Worm (Caenorhabditis elegans): ENCODE results near the gene sto-4.
A peak's percentile ranks its signal among the peaks of the same experiment; 100 is the strongest.

sto-4 gene

ce11 chrX:11661625-11662024, 17.7 kb downstream of the sto-4 start, which contains the start of gene sfxn-1.5 (continued):
- TF ChIP-seq nhr-77 (tag; optimal IDR thresholded peaks at IDR 0.05) = peak; percentile 90
- TF ChIP-seq cey-2 (tag; optimal IDR thresholded peaks at IDR 0.05; ENCODE audit: borderline replicate concordance, insufficient read depth) = no peak
- TF ChIP-seq fos-1 (tag; optimal IDR thresholded peaks at IDR 0.05) = no peak
- TF ChIP-seq php-3 (GFP tag; IDR thresholded peaks at IDR 0.05) = peak; percentile 60
- TF ChIP-seq unc-130 (GFP tag; optimal IDR thresholded peaks at IDR 0.05) = no peak
- peak; percentile 63 for TF ChIP-seq mep-1 (tag; optimal IDR thresholded peaks at IDR 0.05)
- peak; percentile 13 for TF ChIP-seq nhr-102 (tag; optimal IDR thresholded peaks at IDR 0.05)
- no peak for TF ChIP-seq ceh-82 (tag; optimal IDR thresholded peaks at IDR 0.05)
- TF ChIP-seq nhr-42 (GFP tag; IDR thresholded peaks at IDR 0.05) = no peak
- no peak for TF ChIP-seq lin-13 (GFP tag; optimal IDR thresholded peaks at IDR 0.05)
- no peak for TF ChIP-seq gei-8 (GFP tag; optimal IDR thresholded peaks at IDR 0.05)
- peak; percentile 95 for TF ChIP-seq dmd-6 (GFP tag; IDR thresholded peaks at IDR 0.05)
- TF ChIP-seq nhr-10 (tag; optimal IDR thresholded peaks at IDR 0.05) = peak; percentile 58
- TF ChIP-seq rbr-2 (tag; optimal IDR thresholded peaks at IDR 0.05) = no peak
- TF ChIP-seq mdl-1 (tag; optimal IDR thresholded peaks at IDR 0.05) = peak in 1 of 2 experiments; percentile 83
- peak; percentile 32 for TF ChIP-seq aha-1 (tag)
- no peak for TF ChIP-seq daf-8 (GFP tag; IDR thresholded peaks at IDR 0.05)
- TF ChIP-seq ztf-7 (tag; optimal IDR thresholded peaks at IDR 0.05) = peak; percentile 71
- peak; percentile 29; the same call in 1 of the 2 replicates for TF ChIP-seq pha-4 (GFP tag; IDR thresholded peaks at IDR 0.05)
- TF ChIP-seq pha-4 (tag; optimal IDR thresholded peaks at IDR 0.05) = no peak

- no peak for TF ChIP-seq nhr-48 (tag; optimal IDR thresholded peaks at IDR 0.05)
- TF ChIP-seq dmd-6 (GFP tag; IDR thresholded peaks at IDR 0.05) = peak; percentile 30
- TF ChIP-seq mxl-3 (GFP tag; optimal IDR thresholded peaks at IDR 0.05) = peak; percentile 11
- no peak for TF ChIP-seq nhr-77 (tag; optimal IDR thresholded peaks at IDR 0.05)
- peak; percentile 38; the same call in 1 of the 2 replicates for TF ChIP-seq ceh-20 (GFP tag; IDR thresholded peaks at IDR 0.05)
- no peak for TF ChIP-seq pha-4 (GFP tag; IDR thresholded peaks at IDR 0.05)
- no peak for TF ChIP-seq pha-4 (tag; optimal IDR thresholded peaks at IDR 0.05)
- no peak for TF ChIP-seq ceh-62 (tag; optimal IDR thresholded peaks at IDR 0.05)
- TF ChIP-seq unc-62 (GFP tag; optimal IDR thresholded peaks at IDR 0.05 in 1 of 2) = peak in 1 of 2 experiments; percentile 4
- TF ChIP-seq unc-62 (tag; optimal IDR thresholded peaks at IDR 0.05) = no peak
- peak; percentile 37 for TF ChIP-seq aha-1 (tag)
- 0 out of 2 replicates have a peak, but pooled peaks have one; percentile 36 for TF ChIP-seq zfp-3 (GFP tag; conservative IDR thresholded peaks at IDR 0.05)
- 0 out of 2 replicates have a peak, but pooled peaks have one; percentile 9 for TF ChIP-seq tra-1 (GFP tag; IDR thresholded peaks at IDR 0.05)
- peak; percentile 86 for TF ChIP-seq hlh-30 (tag; optimal IDR thresholded peaks at IDR 0.05; ENCODE audit: insufficient read depth)
- TF ChIP-seq lsy-2 (tag; optimal IDR thresholded peaks at IDR 0.05) = no peak
These were observed 18.1 kb downstream of the sto-4 start for ce11 chrX:11662069-11662468.

ce11 chrX:11662557-11662956, 18.6 kb downstream of the sto-4 start:
- TF ChIP-seq spr-3 (GFP tag; optimal IDR thresholded peaks at IDR 0.05) (no peak), lin-38 (GFP tag; IDR thresholded peaks at IDR 0.05) (no peak), egl-27 (tag; optimal IDR thresholded peaks at IDR 0.05) (no peak), tag-97 (GFP tag; IDR thresholded peaks at IDR 0.05) (no peak), nhr-237 (tag; optimal IDR thresholded peaks at IDR 0.05) (no peak), duxl-1 (tag; optimal IDR thresholded peaks at IDR 0.05; ENCODE audit: poor library complexity) (no peak), Y105C5A.15 (GFP tag; IDR thresholded peaks at IDR 0.05) (no peak), dmd-6 (GFP tag; IDR thresholded peaks at IDR 0.05) (no peak), zip-11 (GFP tag; IDR thresholded peaks at IDR 0.05) (no peak), daf-19 (GFP tag; conservative IDR thresholded peaks at IDR 0.05) (no peak), nhr-48 (tag; optimal IDR thresholded peaks at IDR 0.05) (no peak), nhr-102 (tag; optimal IDR thresholded peaks at IDR 0.05) (no peak), T26A8.4 (GFP tag; IDR thresholded peaks at IDR 0.05) (no peak), unc-130 (GFP tag; optimal IDR thresholded peaks at IDR 0.05) (no peak), tra-1 (GFP tag; IDR thresholded peaks at IDR 0.05) (no peak), dpl-1 (GFP tag; optimal IDR thresholded peaks at IDR 0.05) (peak; percentile 65), dve-1 (tag; optimal IDR thresholded peaks at IDR 0.05; ENCODE audit: insufficient read depth) (peak; percentile 52), vab-7 (GFP tag; IDR thresholded peaks at IDR 0.05) (no peak), mep-1 (tag; optimal IDR thresholded peaks at IDR 0.05) (no peak), nhr-76 (tag; optimal IDR thresholded peaks at IDR 0.05) (no peak), nhr-11 (tag; optimal IDR thresholded peaks at IDR 0.05) (no peak), lin-15B (tag; optimal IDR thresholded peaks at IDR 0.05) (no peak), F26F4.8 (GFP tag; conservative IDR thresholded peaks at IDR 0.05) (no peak), madf-5 (GFP tag; IDR thresholded peaks at IDR 0.05) (no peak), ceh-32 (tag; optimal IDR thresholded peaks at IDR 0.05; ENCODE audit: poor library complexity) (no peak)

Measured in whole organism, L4 larva.